Fruit fly (Drosophila melanogaster) whole organism, embryonic: Measurements from ENCODE around the gene CG11893.

ENCODE experiments used
- B-H1 ChIP-seq: fragments of 200-800 bp; sonication (Bioruptor generic); IDR thresholded peaks from 3 replicates; pipeline ENCODE4 v1.3.6; 2022; ENCODE audit warnings: missing biosample characterization, missing genetic modification characterization
- B-H2 ChIP-seq: fragments of 200-800 bp; sonication (Bioruptor generic); optimal IDR thresholded peaks from 2 replicates; lab custom pipeline; 2018; ENCODE audit warnings: missing biosample characterization, mild to moderate bottlenecking, missing genetic modification characterization
- BtbVII ChIP-seq: fragments of 200-800 bp; sonication (Bioruptor generic); optimal IDR thresholded peaks from 3 replicates; lab custom pipeline; 2017; ENCODE audit warnings: missing biosample characterization, mild to moderate bottlenecking, missing genetic modification characterization
- CG10147 ChIP-seq: fragments of 200-800 bp; sonication (Bioruptor generic); optimal IDR thresholded peaks from 2 replicates; lab custom pipeline; 2019; ENCODE audit warnings: missing biosample characterization, mild to moderate bottlenecking, missing genetic modification characterization, moderate library complexity
- CG10267 ChIP-seq: fragments of 200-800 bp; sonication (Bioruptor generic); optimal IDR thresholded peaks from 2 replicates; lab custom pipeline; 2018; ENCODE audit warnings: missing biosample characterization, mild to moderate bottlenecking, missing genetic modification characterization, moderate library complexity
- CG11560 ChIP-seq: fragments of 200-800 bp; sonication (Bioruptor generic); IDR thresholded peaks from 3 replicates; pipeline ENCODE4 v1.3.6; 2022; ENCODE audit warnings: missing biosample characterization, missing genetic modification characterization
- CG11723 ChIP-seq: fragments of 200-800 bp; sonication (Bioruptor generic); optimal IDR thresholded peaks from 2 replicates; lab custom pipeline; 2017; ENCODE audit warnings: missing biosample characterization, mild to moderate bottlenecking, missing genetic modification characterization
- CG13424 ChIP-seq: fragments of 200-800 bp; sonication (Bioruptor generic); optimal IDR thresholded peaks from 2 replicates; lab custom pipeline; 2019; ENCODE audit warnings: missing biosample characterization, mild to moderate bottlenecking, missing genetic modification characterization, moderate library complexity
- CG1603 ChIP-seq: fragments of 200-800 bp; sonication (Bioruptor generic); optimal IDR thresholded peaks from 2 replicates; lab custom pipeline; 2019; ENCODE audit warnings: missing biosample characterization, mild to moderate bottlenecking, missing genetic modification characterization, moderate library complexity
- CG16815 ChIP-seq: fragments of 200-800 bp; sonication (Bioruptor generic); optimal IDR thresholded peaks from 3 replicates; lab custom pipeline; 2017; ENCODE audit warnings: missing biosample characterization, mild to moderate bottlenecking, missing genetic modification characterization
- CG17361 ChIP-seq: fragments of 200-800 bp; sonication (Bioruptor generic); IDR thresholded peaks from 3 replicates; pipeline ENCODE4 v1.3.6; 2022; ENCODE audit warnings: missing biosample characterization, missing genetic modification characterization
- CG17829 ChIP-seq: fragments of 200-800 bp; optimal IDR thresholded peaks from 2 replicates; lab custom pipeline; 2019; ENCODE audit warnings: missing biosample characterization, mild to moderate bottlenecking, missing genetic modification characterization, moderate library complexity
- CG31365 ChIP-seq: fragments of 200-800 bp; sonication (Bioruptor generic); optimal IDR thresholded peaks from 2 replicates; lab custom pipeline; 2018; ENCODE audit warnings: missing biosample characterization, mild to moderate bottlenecking, missing genetic modification characterization
- CG4282 ChIP-seq: fragments of 200-800 bp; sonication (Bioruptor generic); optimal IDR thresholded peaks from 2 replicates; lab custom pipeline; 2016; ENCODE audit warnings: missing biosample characterization, missing genetic modification characterization
- CG5953 ChIP-seq: fragments of 200-800 bp; sonication (Bioruptor generic); IDR thresholded peaks from 2 replicates; pipeline ENCODE4 v1.3.6; 2022; ENCODE audit warnings: missing biosample characterization, missing genetic modification characterization
- CG6654 ChIP-seq: fragments of 200-800 bp; sonication (Bioruptor generic); optimal IDR thresholded peaks from 2 replicates; lab custom pipeline; 2017; ENCODE audit warnings: missing biosample characterization, mild to moderate bottlenecking, missing genetic modification characterization
- CG8290 ChIP-seq, 3 experiments: fragments of 200-800 bp; sonication (Bioruptor generic); optimal IDR thresholded peaks; 2 replicates each; lab custom pipeline; 2016 to 2019; ENCODE audit warnings: missing biosample characterization in 3 of 3, missing genetic modification characterization in 3 of 3, mild to moderate bottlenecking in 2 of 3, moderate library complexity in 1 of 3
- CoRest ChIP-seq: fragments of 200-800 bp; sonication (Bioruptor generic); optimal IDR thresholded peaks from 3 replicates; lab custom pipeline; 2018; ENCODE audit warnings: missing biosample characterization, mild to moderate bottlenecking, missing genetic modification characterization, moderate library complexity
- D ChIP-seq, 2 experiments: fragments of 200-800 bp in 1 of 2; fragments of >200 bp in 1 of 2; sonication (Bioruptor generic) in 1 of 2; optimal IDR thresholded peaks; 2 replicates in 1 of 2; 3 replicates in 1 of 2; lab custom pipeline; 2017; ENCODE audit warnings: mild to moderate bottlenecking in 1 of 2, missing biosample characterization in 1 of 2, missing genetic modification characterization in 1 of 2, missing genetic modification reagents in 1 of 2
- E2f2 ChIP-seq: fragments of 200-800 bp; sonication (Bioruptor generic); IDR thresholded peaks from 2 replicates; pipeline ENCODE4 v1.3.6; 2022; ENCODE audit warnings: missing biosample characterization, missing genetic modification characterization
- Fer2 ChIP-seq: fragments of 200-800 bp; sonication (Bioruptor generic); optimal IDR thresholded peaks from 2 replicates; lab custom pipeline; 2018; ENCODE audit warnings: missing biosample characterization, mild to moderate bottlenecking, missing genetic modification characterization, moderate library complexity
- HLH3B ChIP-seq: fragments of 200-800 bp; sonication (Bioruptor generic); IDR thresholded peaks from 2 replicates; pipeline ENCODE4 v1.3.6; 2022; ENCODE audit warnings: missing biosample characterization, missing genetic modification characterization
- HLH54F ChIP-seq: fragments of 200-800 bp; sonication (Bioruptor generic); optimal IDR thresholded peaks from 3 replicates; lab custom pipeline; 2016; ENCODE audit warnings: missing biosample characterization, missing genetic modification characterization
- HmgD ChIP-seq: fragments of 200-800 bp; sonication (Bioruptor generic); optimal IDR thresholded peaks from 3 replicates; lab custom pipeline; 2016; ENCODE audit warnings: missing biosample characterization, missing genetic modification characterization
- Lpt ChIP-seq: fragments of >200 bp; optimal IDR thresholded peaks from 2 replicates; lab custom pipeline; 2018; ENCODE audit warnings: missing biosample characterization, missing genetic modification characterization
- Med ChIP-seq: fragments of 200-800 bp; sonication (Bioruptor generic); peaks from one replicate; lab custom pipeline; 2016; ENCODE audit warnings: missing biosample characterization, missing genetic modification characterization, mild to moderate bottlenecking, inconsistent platforms, moderate library complexity
- Meics ChIP-seq: fragments of 200-800 bp; sonication (Bioruptor generic); optimal IDR thresholded peaks from 2 replicates; lab custom pipeline; 2017; ENCODE audit warnings: missing biosample characterization, mild to moderate bottlenecking, missing genetic modification characterization
- Rx ChIP-seq: fragments of 200-800 bp; sonication (Bioruptor generic); IDR thresholded peaks from 2 replicates; pipeline ENCODE4 v1.3.6; 2022; ENCODE audit warnings: missing biosample characterization, missing genetic modification characterization
- Ssrp ChIP-seq: fragments of 200-800 bp; sonication (Bioruptor generic); optimal IDR thresholded peaks from 2 replicates; lab custom pipeline; 2018; ENCODE audit warnings: missing biosample characterization, mild to moderate bottlenecking, missing genetic modification characterization, moderate library complexity
- amos ChIP-seq: fragments of 200-800 bp; sonication (Bioruptor generic); IDR thresholded peaks from 2 replicates; pipeline ENCODE4 v1.3.6; 2022; ENCODE audit warnings: missing biosample characterization, missing genetic modification characterization; ENCODE audit not compliant: partially characterized antibody
- az2 ChIP-seq: fragments of 200-800 bp; sonication (Bioruptor generic); optimal IDR thresholded peaks from 3 replicates; lab custom pipeline; 2016; ENCODE audit warnings: missing biosample characterization, missing genetic modification characterization
- chinmo ChIP-seq: fragments of 200-800 bp; sonication (Bioruptor generic); IDR thresholded peaks from 4 replicates; pipeline ENCODE4 v1.3.6; 2022; ENCODE audit warnings: missing biosample characterization, missing genetic modification characterization; ENCODE audit not compliant: partially characterized antibody
- ci ChIP-seq: fragments of 200-800 bp; sonication (Bioruptor generic); IDR thresholded peaks from 3 replicates; pipeline ENCODE4 v1.3.6; 2022; ENCODE audit warnings: missing biosample characterization, missing genetic modification characterization
- dpn ChIP-seq, 2 experiments: fragments of 200-800 bp; sonication (Bioruptor generic); optimal IDR thresholded peaks; 3 replicates each; lab custom pipeline; 2016; ENCODE audit warnings: missing biosample characterization in 2 of 2, missing genetic modification characterization in 2 of 2
- fu2 ChIP-seq: fragments of 200-800 bp; sonication (Bioruptor generic); optimal IDR thresholded peaks from 2 replicates; lab custom pipeline; 2016; ENCODE audit warnings: missing biosample characterization, missing genetic modification characterization
- gce ChIP-seq: fragments of 200-800 bp; sonication (Bioruptor generic); IDR thresholded peaks from 3 replicates; pipeline ENCODE4 v1.3.6; 2022; ENCODE audit warnings: missing biosample characterization, missing genetic modification characterization
- gcm ChIP-seq: fragments of 200-800 bp; sonication (Bioruptor generic); optimal IDR thresholded peaks from 2 replicates; lab custom pipeline; 2019; ENCODE audit warnings: missing biosample characterization, mild to moderate bottlenecking, missing genetic modification characterization, moderate library complexity
- gsb-n ChIP-seq: fragments of 200-800 bp; sonication (Bioruptor generic); optimal IDR thresholded peaks from 3 replicates; lab custom pipeline; 2018; ENCODE audit warnings: missing biosample characterization, mild to moderate bottlenecking, missing genetic modification characterization
- knrl ChIP-seq: fragments of 200-800 bp; sonication (Bioruptor generic); IDR thresholded peaks from 3 replicates; pipeline ENCODE4 v1.3.6; 2022; ENCODE audit warnings: missing biosample characterization, missing genetic modification characterization; ENCODE audit not compliant: partially characterized antibody
- lmd ChIP-seq: fragments of 200-800 bp; sonication (Bioruptor generic); IDR thresholded peaks from 2 replicates; pipeline ENCODE4 v1.3.6; 2022; ENCODE audit warnings: missing biosample characterization, missing genetic modification characterization
- pfk ChIP-seq: fragments of 200-800 bp; sonication (Bioruptor generic); optimal IDR thresholded peaks from 2 replicates; lab custom pipeline; 2018; ENCODE audit warnings: missing biosample characterization, mild to moderate bottlenecking, missing genetic modification characterization, moderate library complexity
- pnt ChIP-seq: fragments of 200-800 bp; sonication (Bioruptor generic); optimal IDR thresholded peaks from 3 replicates; lab custom pipeline; 2016; ENCODE audit warnings: missing biosample characterization, missing genetic modification characterization
- ranshi ChIP-seq: fragments of 200-800 bp; sonication (Bioruptor generic); IDR thresholded peaks from 2 replicates; pipeline ENCODE4 v1.3.6; 2022; ENCODE audit warnings: missing biosample characterization, missing genetic modification characterization
- row ChIP-seq: fragments of 200-800 bp; sonication (Bioruptor generic); IDR thresholded peaks from 3 replicates; pipeline ENCODE4 v1.3.6; 2022; ENCODE audit warnings: missing biosample characterization, missing genetic modification characterization
- salm ChIP-seq: fragments of 200-800 bp; sonication (Bioruptor generic); optimal IDR thresholded peaks from 2 replicates; lab custom pipeline; 2018; ENCODE audit warnings: missing biosample characterization, mild to moderate bottlenecking, missing genetic modification characterization
- sd ChIP-seq: fragments of 200-800 bp; sonication (Bioruptor generic); optimal IDR thresholded peaks from 3 replicates; lab custom pipeline; 2018; ENCODE audit warnings: missing biosample characterization, mild to moderate bottlenecking, missing genetic modification characterization, moderate library complexity
- stc ChIP-seq: fragments of 200-800 bp; sonication (Bioruptor generic); IDR thresholded peaks from 2 replicates; pipeline ENCODE4 v1.3.6; 2022; ENCODE audit warnings: missing biosample characterization, missing genetic modification characterization
- tll ChIP-seq, 2 experiments: fragments of 200-800 bp in 1 of 2; fragments of >200 bp in 1 of 2; sonication (Bioruptor generic) in 1 of 2; optimal IDR thresholded peaks; 2 replicates each; lab custom pipeline; 2017 to 2019; ENCODE audit warnings: missing biosample characterization in 2 of 2, missing genetic modification characterization in 2 of 2, mild to moderate bottlenecking in 1 of 2, moderate library complexity in 1 of 2
- usp ChIP-seq: fragments of >200 bp; optimal IDR thresholded peaks from 2 replicates; lab custom pipeline; 2017; ENCODE audit warnings: missing biosample characterization, missing genetic modification characterization

The CG11893 gene

DNA sequence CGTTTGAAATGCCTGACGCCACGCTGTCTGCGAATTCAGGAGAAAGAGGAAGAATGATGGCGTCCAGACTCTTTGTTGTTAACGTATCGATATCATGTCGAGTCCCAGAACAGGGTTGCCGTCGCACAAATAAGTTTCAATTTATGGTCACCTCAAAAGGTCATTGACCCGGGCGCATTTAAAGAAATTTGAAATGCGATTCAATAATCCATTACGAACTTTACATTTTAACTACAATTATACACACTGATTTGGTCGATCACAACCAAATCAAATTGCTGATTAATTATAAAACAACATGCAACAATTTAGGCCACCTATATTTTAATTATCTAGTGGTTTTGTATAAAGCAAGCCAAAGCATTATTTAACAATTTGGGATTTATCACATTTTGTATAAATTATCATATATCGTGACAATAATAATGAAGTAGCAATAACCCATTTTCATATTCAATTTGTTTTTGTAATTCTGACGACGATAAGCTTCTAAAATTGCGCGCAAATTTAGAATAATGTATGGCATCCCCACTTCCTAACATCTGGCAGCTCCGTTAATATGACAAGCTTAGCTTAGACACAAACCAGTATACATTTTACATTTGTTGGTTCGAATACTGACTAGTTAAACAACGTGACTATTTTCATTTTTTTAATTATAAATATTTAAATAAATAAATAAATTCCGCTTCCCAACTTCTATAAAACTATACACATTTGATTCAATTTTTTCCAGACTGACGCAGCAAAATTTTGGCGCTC lies 44.5 kb upstream of the CG11893 start, which contains the start of gene bam (continued):
- TF ChIP-seq CG10267 (tag; lab: Kevin White, UChicago) (peak; percentile 53), knrl (GFP tag; lab: Robert Waterston, UW) (peak; percentile 54; the same call in 2 of the 3 replicates), pfk (no peak), CG11560 (tag; lab: Robert Waterston, UW) (no peak), Fer2 (tag; lab: Kevin White, UChicago) (no peak), CG5953 (no peak), CG8290 (GFP tag; optimal IDR thresholded peaks at IDR 0.05; lab: Kevin White, UChicago) (peak; percentile 43), CG8290 (tag; optimal IDR thresholded peaks at IDR 0.05; lab: Kevin White, UChicago) (no peak), Meics (GFP tag; lab: Kevin White, UChicago) (no peak), HLH54F (GFP tag; lab: Kevin White, UChicago) (no peak), Ssrp (tag; lab: Kevin White, UChicago) (peak; percentile 34), amos (GFP tag; lab: Robert Waterston, UW) (peak; percentile 42), lmd (no peak), BtbVII (GFP tag; lab: Kevin White, UChicago) (no peak), fu2 (GFP tag; lab: Kevin White, UChicago) (no peak), Med (peak; percentile 56), HLH3B (GFP tag; lab: Robert Waterston, UW) (no peak), gsb-n (tag; lab: Kevin White, UChicago) (peak; percentile 10), CG13424 (peak; percentile 7), B-H1 (GFP tag; lab: Robert Waterston, UW) (no peak), E2f2 (peak; percentile 97), Lpt (GFP tag; lab: Kevin White, UChicago) (no peak), gce (GFP tag; lab: Robert Waterston, UW) (no peak), B-H2 (GFP tag; lab: Kevin White, UChicago) (peak; percentile 58), CoRest (peak; percentile 64), CG10147 (GFP tag; lab: Kevin White, UChicago) (no peak), CG11723 (GFP tag; lab: Kevin White, UChicago) (no peak), CG17361 (GFP tag; lab: Robert Waterston, UW) (0 out of 3 replicates have a peak, but pooled peaks have one; percentile 24), ranshi (GFP tag; lab: Robert Waterston, UW) (no peak), CG1603 (peak; percentile 57), pnt (GFP tag; lab: Kevin White, UChicago) (no peak), HmgD (GFP tag; lab: Kevin White, UChicago) (no peak), az2 (no peak), CG16815 (GFP tag; lab: Kevin White, UChicago) (no peak), dpn (GFP tag; optimal IDR thresholded peaks at IDR 0.05; lab: Kevin White, UChicago) (peak in 1 of 2 experiments; percentile 24), sd (tag; lab: Kevin White, UChicago) (peak; percentile 52), Rx (GFP tag; lab: Robert Waterston, UW) (no peak)

- peak; percentile 95 for TF ChIP-seq gcm
- TF ChIP-seq tll (GFP tag; optimal IDR thresholded peaks at IDR 0.05; lab: Kevin White, UChicago), result peak in 1 of 2 experiments; percentile 88
- TF ChIP-seq row (GFP tag; lab: Robert Waterston, UW), result peak; percentile 86
- peak; percentile 99 for TF ChIP-seq ci (GFP tag; lab: Robert Waterston, UW)
- no peak for TF ChIP-seq chinmo
- TF ChIP-seq D (optimal IDR thresholded peaks at IDR 0.05; lab: Kevin White, UChicago), result no peak
- peak; percentile 96 for TF ChIP-seq D (GFP tag; optimal IDR thresholded peaks at IDR 0.05; lab: Kevin White, UChicago)
- TF ChIP-seq salm (tag; lab: Kevin White, UChicago), result peak; percentile 90
- TF ChIP-seq stc, result peak; percentile 93
- peak; percentile 97 for TF ChIP-seq CG4282
- TF ChIP-seq usp (GFP tag; lab: Kevin White, UChicago), result no peak
- peak; percentile 95 for TF ChIP-seq gsb-n (tag; lab: Kevin White, UChicago)
- TF ChIP-seq CG17829, result peak; percentile 94
- peak; percentile 94 for TF ChIP-seq CG6654 (GFP tag; lab: Kevin White, UChicago)
- TF ChIP-seq CG31365 (tag; lab: Kevin White, UChicago), result peak; percentile 92
Measured at dm6 chr3R:25247379-25247869, 42.3 kb upstream of the CG11893 start, which contains the start of the genes RpS27 and Nup37. Gene RpS27, minus strand, starts transcription at chr3R:25247514. Gene Nup37, plus strand, starts transcription at chr3R:25247658.
